Fruit fly (Drosophila melanogaster): Measurements from ENCODE around the gene gwl.

gwl gene

DNA sequence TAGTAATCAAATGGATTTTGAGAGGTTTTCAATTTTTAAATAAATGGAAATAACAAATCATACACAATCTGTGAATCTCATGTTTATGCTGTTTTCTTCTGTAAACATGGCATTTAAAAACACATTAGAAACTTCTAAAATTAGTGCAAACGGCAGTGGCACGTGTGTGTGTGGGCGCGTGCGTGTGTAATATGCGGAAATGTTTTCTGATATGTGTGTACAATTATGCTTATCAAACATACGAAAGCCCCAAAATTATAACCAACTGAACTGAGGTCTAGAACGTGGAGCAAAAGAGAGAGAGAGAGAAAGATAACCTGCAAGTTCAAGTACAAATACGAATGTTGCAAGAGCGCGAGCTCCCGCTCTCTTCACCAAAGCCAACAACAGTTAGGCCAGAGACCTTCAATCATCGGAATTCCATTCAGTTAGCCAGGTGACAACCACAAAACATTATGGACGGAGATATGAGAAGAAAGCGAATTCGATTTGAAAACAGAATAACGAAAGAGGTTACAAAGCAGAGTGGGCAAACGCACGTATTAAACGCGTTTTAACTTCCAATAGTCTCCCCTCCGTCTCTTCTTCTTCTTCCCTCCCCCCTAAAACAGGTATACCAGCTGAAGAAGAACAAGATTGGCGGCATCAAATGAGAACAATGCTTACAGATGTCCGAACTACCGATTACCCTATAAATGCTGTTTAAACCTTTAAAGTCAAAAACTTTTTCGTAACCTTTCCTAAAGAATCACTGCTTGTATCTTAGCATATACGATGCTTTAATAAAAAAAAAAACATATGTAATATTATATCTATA lies 4.9 kb upstream of the gwl start (continued):
- TF ChIP-seq CG2875 (GFP tag; optimal IDR thresholded peaks at IDR 0.05) (peak; percentile 90), tin (GFP tag; optimal IDR thresholded peaks at IDR 0.05) (peak; percentile 96), CG12155 (GFP tag; optimal IDR thresholded peaks at IDR 0.05) (peak; percentile 94), CG10654 (GFP tag; optimal IDR thresholded peaks at IDR 0.05) (peak; percentile 95), run (tag; optimal IDR thresholded peaks at IDR 0.05) (peak; percentile 80), zen (tag; optimal IDR thresholded peaks at IDR 0.05) (peak; percentile 94), Adf1 (GFP tag; IDR thresholded peaks at IDR 0.05) (peak; percentile 81), cato (GFP tag; optimal IDR thresholded peaks at IDR 0.05; ENCODE audit: borderline replicate concordance) (peak; percentile 79), Tbp (GFP tag; optimal IDR thresholded peaks at IDR 0.05) (no peak), Sry-β (GFP tag; optimal IDR thresholded peaks at IDR 0.05) (peak; percentile 62), corto (GFP tag; optimal IDR thresholded peaks at IDR 0.05) (peak; percentile 92), Lhr (GFP tag; optimal IDR thresholded peaks at IDR 0.05) (peak; percentile 79), bcd (GFP tag; optimal IDR thresholded peaks at IDR 0.05) (peak; percentile 97), mld (GFP tag; IDR thresholded peaks at IDR 0.05; ENCODE audit: partially characterized antibody) (no peak), abd-A (tag; optimal IDR thresholded peaks at IDR 0.05) (peak; percentile 87), cwo (GFP tag; optimal IDR thresholded peaks at IDR 0.05) (peak; percentile 94), CG18764 (GFP tag; optimal IDR thresholded peaks at IDR 0.05) (peak; percentile 94), Jarid2 (GFP tag; optimal IDR thresholded peaks at IDR 0.05) (peak; percentile 83), CG4617 (GFP tag; optimal IDR thresholded peaks at IDR 0.05; ENCODE audit: borderline replicate concordance) (peak; percentile 78), CG14667 (GFP tag; IDR thresholded peaks at IDR 0.05) (peak; percentile 95), pum (GFP tag; optimal IDR thresholded peaks at IDR 0.05) (peak; percentile 80), cg (GFP tag; optimal IDR thresholded peaks at IDR 0.05) (peak; percentile 26), CG1603 (tag; optimal IDR thresholded peaks at IDR 0.05) (peak; percentile 92), CG3847 (GFP tag; IDR thresholded peaks at IDR 0.05) (peak; percentile 97), cas (GFP tag; IDR thresholded peaks at IDR 0.05) (peak; percentile 94), CG9215 (GFP tag; IDR thresholded peaks at IDR 0.05) (peak; percentile 95), CG2712 (tag; optimal IDR thresholded peaks at IDR 0.05) (peak; percentile 97), CG10209 (GFP tag; optimal IDR thresholded peaks at IDR 0.05) (peak; percentile 96), prd (optimal IDR thresholded peaks at IDR 0.05) (no peak), prd (GFP tag; IDR thresholded peaks at IDR 0.05) (peak; percentile 97), crc (GFP tag; optimal IDR thresholded peaks at IDR 0.05) (peak; percentile 69), PHDP (tag; optimal IDR thresholded peaks at IDR 0.05) (peak; percentile 97), CG7357 (GFP tag; IDR thresholded peaks at IDR 0.05) (peak; percentile 90), Stat92E (GFP tag; optimal IDR thresholded peaks at IDR 0.05) (peak in 1 of 3 experiments; percentile 78), CG15073 (GFP tag; optimal IDR thresholded peaks at IDR 0.05) (peak; percentile 67), Max (GFP tag; optimal IDR thresholded peaks at IDR 0.05) (peak; percentile 95), CG12744 (GFP tag; optimal IDR thresholded peaks at IDR 0.05) (peak; percentile 88), CG15479 (GFP tag; optimal IDR thresholded peaks at IDR 0.05) (no peak), mirr (GFP tag; optimal IDR thresholded peaks at IDR 0.05) (peak; percentile 67), row (GFP tag; IDR thresholded peaks at IDR 0.05) (peak; percentile 98), B-H1 (GFP tag; IDR thresholded peaks at IDR 0.05) (peak; percentile 97), CG17829 (tag; optimal IDR thresholded peaks at IDR 0.05) (peak; percentile 96), z (GFP tag; IDR thresholded peaks at IDR 0.05) (0 out of 3 replicates have a peak, but pooled peaks have one; percentile 56), inv (GFP tag; IDR thresholded peaks at IDR 0.05; ENCODE audit: partially characterized antibody) (no peak), CG17612 (GFP tag; IDR thresholded peaks at IDR 0.05) (peak; percentile 93), CG10267 (tag; optimal IDR thresholded peaks at IDR 0.05) (peak; percentile 92), CG15696 (tag; optimal IDR thresholded peaks at IDR 0.05) (peak; percentile 79), peb (GFP tag; IDR thresholded peaks at IDR 0.05) (peak; percentile 90)
